Fruit fly (Drosophila melanogaster): Measurements from ENCODE around the gene TfIIEalpha.

TfIIEalpha gene

dm6 chr3L:11691203-11691797 lies 9.5 kb downstream of the TfIIEalpha start, which contains the start of the genes Pldn and CG14135 (continued):
- TF ChIP-seq pita (GFP tag; optimal IDR thresholded peaks at IDR 0.05): peak; percentile 75
- TF ChIP-seq Lhr (GFP tag; optimal IDR thresholded peaks at IDR 0.05): no peak
- peak; percentile 42 for TF ChIP-seq CG12659 (GFP tag; optimal IDR thresholded peaks at IDR 0.05)
- TF ChIP-seq CG18599 (GFP tag; optimal IDR thresholded peaks at IDR 0.05): no peak
- TF ChIP-seq Dll (GFP tag; IDR thresholded peaks at IDR 0.05; ENCODE audit: partially characterized antibody): peak; percentile 61; the same call in 2 of the 4 replicates
- peak; percentile 27; the same call in 1 of the 3 replicates for TF ChIP-seq CG6791 (GFP tag; IDR thresholded peaks at IDR 0.05; ENCODE audit: partially characterized antibody)
- TF ChIP-seq mam (GFP tag; optimal IDR thresholded peaks at IDR 0.05): no peak
- TF ChIP-seq CG2116 (GFP tag; optimal IDR thresholded peaks at IDR 0.05): peak; percentile 69
- no peak for TF ChIP-seq CG12769 (tag; optimal IDR thresholded peaks at IDR 0.05)
- no peak for TF ChIP-seq peb (GFP tag; IDR thresholded peaks at IDR 0.05)
- TF ChIP-seq CG31441 (GFP tag; IDR thresholded peaks at IDR 0.05): no peak
- TF ChIP-seq Pdp1 (GFP tag; optimal IDR thresholded peaks at IDR 0.05): peak in 1 of 2 experiments; percentile 28
- TF ChIP-seq CG11504 (tag; optimal IDR thresholded peaks at IDR 0.05): no peak
- TF ChIP-seq CG6654 (GFP tag; optimal IDR thresholded peaks at IDR 0.05): peak; percentile 99
- peak; percentile 85 for TF ChIP-seq MBD-R2 (GFP tag; IDR thresholded peaks at IDR 0.05)
- TF ChIP-seq sd (tag; optimal IDR thresholded peaks at IDR 0.05): peak; percentile 33
- peak; percentile 1; the same call in 1 of the 3 replicates for TF ChIP-seq CG34422 (GFP tag; IDR thresholded peaks at IDR 0.05)
- peak; percentile 20 for TF ChIP-seq cad (GFP tag; optimal IDR thresholded peaks at IDR 0.05)
- TF ChIP-seq HLHmδ (GFP tag; optimal IDR thresholded peaks at IDR 0.05): no peak
- peak; percentile 55 for TF ChIP-seq CG14710 (tag; optimal IDR thresholded peaks at IDR 0.05)
- no peak for TF ChIP-seq pnt (GFP tag; optimal IDR thresholded peaks at IDR 0.05)
- TF ChIP-seq crp (GFP tag; optimal IDR thresholded peaks at IDR 0.05): peak; percentile 97 to 99
- TF ChIP-seq Ets97D (GFP tag; optimal IDR thresholded peaks at IDR 0.05): peak; percentile 44
- TF ChIP-seq psq (GFP tag; optimal IDR thresholded peaks at IDR 0.05): no peak
- TF ChIP-seq stwl (tag; optimal IDR thresholded peaks at IDR 0.05): peak; percentile 63
- peak; percentile 36 for TF ChIP-seq Blimp-1 (GFP tag; optimal IDR thresholded peaks at IDR 0.05)
- no peak for TF ChIP-seq CG14014 (GFP tag; IDR thresholded peaks at IDR 0.05)
- TF ChIP-seq sug (tag; optimal IDR thresholded peaks at IDR 0.05): peak; percentile 32
- TF ChIP-seq MESR4 (GFP tag; optimal IDR thresholded peaks at IDR 0.05): peak; percentile 29
- no peak for TF ChIP-seq CG17361 (GFP tag; IDR thresholded peaks at IDR 0.05)
- peak; percentile 65 for TF ChIP-seq CG6854 (GFP tag; optimal IDR thresholded peaks at IDR 0.05)
- TF ChIP-seq dati (GFP tag; IDR thresholded peaks at IDR 0.05): no peak
- peak; percentile 33 for TF ChIP-seq nmo (GFP tag; optimal IDR thresholded peaks at IDR 0.05)
- peak; percentile 3 for TF ChIP-seq CG12391 (tag; optimal IDR thresholded peaks at IDR 0.05)
- TF ChIP-seq CG10267 (tag; optimal IDR thresholded peaks at IDR 0.05): peak; percentile 44
- no peak for TF ChIP-seq Jarid2 (GFP tag; optimal IDR thresholded peaks at IDR 0.05)
- peak; percentile 16; the same call in 1 of the 2 replicates for TF ChIP-seq amos (GFP tag; IDR thresholded peaks at IDR 0.05; ENCODE audit: partially characterized antibody)
- peak; percentile 54 for TF ChIP-seq gfzf (GFP tag; optimal IDR thresholded peaks at IDR 0.05)
- peak; percentile 33 for TF ChIP-seq CG4617 (GFP tag; optimal IDR thresholded peaks at IDR 0.05; ENCODE audit: borderline replicate concordance)
- no peak for TF ChIP-seq ssp (GFP tag; IDR thresholded peaks at IDR 0.05)
- 0 out of 2 replicates have a peak, but pooled peaks have one; percentile 27 for TF ChIP-seq hbn (GFP tag; IDR thresholded peaks at IDR 0.05; ENCODE audit: partially characterized antibody)
- peak; percentile 21 for TF ChIP-seq exex (tag; optimal IDR thresholded peaks at IDR 0.05)
- TF ChIP-seq Elba2 (GFP tag; optimal IDR thresholded peaks at IDR 0.05): peak; percentile 72
- TF ChIP-seq YL-1 (GFP tag; optimal IDR thresholded peaks at IDR 0.05): peak; percentile 50
- TF ChIP-seq sens (GFP tag): peak; percentile 77
- peak; percentile 75 for TF ChIP-seq CG8924 (tag; optimal IDR thresholded peaks at IDR 0.05)
- peak; percentile 49 for TF ChIP-seq BEAF-32 (GFP tag; optimal IDR thresholded peaks at IDR 0.05)
- TF ChIP-seq CTCF (GFP tag; optimal IDR thresholded peaks at IDR 0.05): peak; percentile 64

Measured in whole organism, embryonic.